Fruit fly (Drosophila melanogaster): ENCODE measurements around the gene Baldspot.

DNA sequence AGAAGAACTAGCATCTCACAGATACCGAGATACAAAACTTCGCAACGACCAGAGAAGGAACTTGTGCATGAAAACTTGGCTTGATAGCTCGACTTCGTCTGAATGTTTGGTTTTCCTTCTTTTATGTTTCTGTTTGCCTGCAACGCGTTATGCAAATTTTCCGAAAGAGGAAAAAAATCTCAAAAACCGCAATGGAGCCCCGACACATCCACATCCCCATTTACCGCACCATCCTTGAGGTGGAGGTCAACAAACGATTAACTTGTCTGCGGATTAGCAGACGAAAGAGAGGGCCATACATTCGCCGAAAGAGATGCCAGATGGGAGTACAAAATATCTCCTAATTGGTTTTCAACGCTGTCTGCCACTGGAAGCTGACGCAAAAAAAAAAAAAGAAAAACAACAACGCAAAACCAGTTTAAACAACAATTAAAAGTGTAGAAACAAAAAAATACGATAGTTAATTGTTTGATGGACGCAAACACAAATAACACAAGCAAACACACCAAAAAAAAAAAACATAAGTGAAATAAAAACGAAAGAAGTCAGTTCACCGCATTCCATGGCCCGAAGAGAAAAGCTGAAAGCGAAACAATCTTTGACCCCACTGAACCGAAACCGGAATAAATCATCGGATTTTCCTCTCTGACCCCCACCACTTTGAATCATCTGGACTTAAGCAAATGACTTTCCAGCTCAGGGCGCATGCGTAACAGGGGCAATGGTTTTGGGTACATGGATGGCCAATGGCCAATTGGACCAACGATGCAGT is 33.8 kb upstream of the Baldspot start:
- TF ChIP-seq h (optimal IDR thresholded peaks at IDR 0.05) (no peak), Sin3A (optimal IDR thresholded peaks at IDR 0.05) (no peak)
